Worm (Caenorhabditis elegans): ENCODE measurements around the gene ZC239.14.

ce11 chrII:3244070-3244469 is 22.2 kb upstream of the ZC239.14 start, which contains the start of gene C17F4.12:
- no peak for TF ChIP-seq him-1 (tag; optimal IDR thresholded peaks at IDR 0.05)
- TF ChIP-seq dao-5 (tag; optimal IDR thresholded peaks at IDR 0.05): no peak
